In the genomic region with DNA sequence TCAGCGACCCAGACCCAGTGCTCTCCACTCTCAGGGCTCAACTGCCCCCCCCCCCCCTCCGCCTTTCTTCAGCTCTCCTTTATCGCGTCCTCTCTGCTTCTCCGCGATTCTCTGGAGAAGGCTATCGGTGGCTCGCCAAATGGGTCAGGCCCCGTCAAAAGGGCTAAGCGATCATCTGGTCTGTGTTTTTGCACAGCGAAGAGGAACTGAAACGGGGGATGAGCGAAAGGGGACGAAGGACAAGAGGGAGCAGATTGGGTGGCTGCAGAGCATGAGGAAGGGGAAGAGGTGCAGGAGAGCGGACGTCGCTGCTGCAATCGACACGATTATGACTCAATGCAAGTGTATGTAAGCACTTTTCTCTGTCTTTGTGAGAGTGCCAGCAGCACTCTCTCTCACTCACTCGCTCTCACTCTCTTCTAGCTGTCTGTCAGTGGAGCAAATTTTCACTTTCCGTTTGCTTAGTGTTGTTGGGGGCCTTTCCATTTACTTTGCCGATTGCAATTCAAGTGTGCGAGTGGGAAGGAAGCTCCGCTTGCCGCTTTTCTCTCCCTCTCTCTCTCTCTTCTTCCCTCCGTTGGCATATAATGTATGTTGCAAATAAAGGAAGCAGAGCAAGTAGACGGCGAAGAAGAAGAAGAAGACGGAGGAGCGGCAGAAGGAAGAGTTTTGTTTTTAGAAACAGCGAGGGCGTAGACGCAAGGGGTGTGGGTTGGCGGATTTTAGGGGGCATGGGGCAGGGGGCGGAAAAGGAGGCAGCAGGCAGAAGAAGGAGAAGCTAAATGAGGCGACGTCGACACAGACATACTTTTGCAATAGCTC, we compare ENCODE assay signal across 4 fruit fly cellular contexts.
TF ChIP-seq lines count a peak whose summit lies in the region.

No protein-coding gene starts in this region.

TF ChIP-seq in whole organism, embryonic, 481 proteins besides CTCF, POLR2A, EP300 and RAD21 (continued from another document):
- 0 out of 3 replicates have a peak, but pooled peaks have one; percentile 32 for TF ChIP-seq sr (GFP tag; IDR thresholded peaks at IDR 0.05; lab: Robert Waterston, UW)
- no peak for TF ChIP-seq sug (tag; optimal IDR thresholded peaks at IDR 0.05; lab: Kevin White, UChicago)
- no peak for TF ChIP-seq Xrp1 (GFP tag; IDR thresholded peaks at IDR 0.05; lab: Robert Waterston, UW)
- peak; percentile 76 for TF ChIP-seq cg (GFP tag; optimal IDR thresholded peaks at IDR 0.05; lab: Kevin White, UChicago)
- TF ChIP-seq nerfin-2 (GFP tag; IDR thresholded peaks at IDR 0.05; lab: Robert Waterston, UW; ENCODE audit: partially characterized antibody): 0 out of 2 replicates have a peak, but pooled peaks have one; percentile 20
- 0 out of 4 replicates have a peak, but pooled peaks have one; percentile 24 for TF ChIP-seq chinmo (GFP tag; IDR thresholded peaks at IDR 0.05; lab: Robert Waterston, UW; ENCODE audit: partially characterized antibody)
- TF ChIP-seq zen2 (GFP tag; IDR thresholded peaks at IDR 0.05; lab: Robert Waterston, UW; ENCODE audit: partially characterized antibody): 0 out of 3 replicates have a peak, but pooled peaks have one; percentile 11
- no peak for TF ChIP-seq dmrt99B (tag; optimal IDR thresholded peaks at IDR 0.05; lab: Kevin White, UChicago)
- peak; percentile 77 for TF ChIP-seq z (GFP tag; IDR thresholded peaks at IDR 0.05; lab: Robert Waterston, UW)
- TF ChIP-seq CG18476 (GFP tag; optimal IDR thresholded peaks at IDR 0.05; lab: Kevin White, UChicago): no peak
- peak; percentile 71 for TF ChIP-seq crol (GFP tag; IDR thresholded peaks at IDR 0.05; lab: Robert Waterston, UW)
- peak; percentile 25; the same call in 1 of the 2 replicates for TF ChIP-seq Drgx (GFP tag; IDR thresholded peaks at IDR 0.05; lab: Robert Waterston, UW)
- TF ChIP-seq Trl (optimal IDR thresholded peaks at IDR 0.05; lab: Kevin White, UChicago): peak; percentile 67 to 86
- TF ChIP-seq Trl (GFP tag; optimal IDR thresholded peaks at IDR 0.05; lab: Kevin White, UChicago): no peak
- TF ChIP-seq CG3281 (GFP tag; optimal IDR thresholded peaks at IDR 0.05; lab: Kevin White, UChicago): no peak
- TF ChIP-seq Ets65A (GFP tag; lab: Kevin White, UChicago): peak; percentile 90

TF ChIP-seq in whole organism, prepupa, 60 proteins besides CTCF, POLR2A, EP300 and RAD21 (continued from another document):
- TF ChIP-seq CG8119 (GFP tag; IDR thresholded peaks at IDR 0.05; lab: Robert Waterston, UW): peak; percentile 11; the same call in 1 of the 3 replicates
- peak; percentile 4; the same call in 1 of the 3 replicates for TF ChIP-seq CG6163 (GFP tag; IDR thresholded peaks at IDR 0.05; lab: Robert Waterston, UW)
- TF ChIP-seq Met (GFP tag; optimal IDR thresholded peaks at IDR 0.05; lab: Kevin White, UChicago): peak; percentile 38
- peak in 1 of 2 experiments; percentile 9 for TF ChIP-seq salr (GFP tag; optimal IDR thresholded peaks at IDR 0.05; lab: Kevin White, UChicago)
- peak; percentile 95 for TF ChIP-seq vri (GFP tag; optimal IDR thresholded peaks at IDR 0.05; lab: Kevin White, UChicago)
- TF ChIP-seq CG10631 (GFP tag; optimal IDR thresholded peaks at IDR 0.05; lab: Kevin White, UChicago): no peak
- peak; percentile 63 for TF ChIP-seq Eip78C (GFP tag; lab: Kevin White, UChicago)
- TF ChIP-seq fkh (GFP tag; optimal IDR thresholded peaks at IDR 0.05; lab: Kevin White, UChicago): peak; percentile 6
- peak; percentile 50 for TF ChIP-seq CG11762 (GFP tag; optimal IDR thresholded peaks at IDR 0.05; lab: Kevin White, UChicago; ENCODE audit: insufficient read depth)
- TF ChIP-seq ss (GFP tag; optimal IDR thresholded peaks at IDR 0.05; lab: Kevin White, UChicago): peak; percentile 7 to 17
- TF ChIP-seq topi (GFP tag; optimal IDR thresholded peaks at IDR 0.05; lab: Kevin White, UChicago): peak; percentile 35

TF ChIP-seq in whole organism, pupa, 21 proteins besides CTCF, POLR2A, EP300 and RAD21 (continued from another document):
- TF ChIP-seq gl (tag; optimal IDR thresholded peaks at IDR 0.05; lab: Kevin White, UChicago): no peak
- peak; percentile 64 for TF ChIP-seq Snoo (tag; optimal IDR thresholded peaks at IDR 0.05; lab: Kevin White, UChicago)

TF ChIP-seq in whole organism, wandering third instar larva, 38 proteins besides CTCF, POLR2A, EP300 and RAD21 (continued from another document):
- TF ChIP-seq h (GFP tag; optimal IDR thresholded peaks at IDR 0.05; lab: Kevin White, UChicago): peak; percentile 86
- no peak for TF ChIP-seq sv (GFP tag; optimal IDR thresholded peaks at IDR 0.05; lab: Kevin White, UChicago)
- peak; percentile 5 for TF ChIP-seq CG32264 (GFP tag; optimal IDR thresholded peaks at IDR 0.05; lab: Kevin White, UChicago)
- TF ChIP-seq Jra (GFP tag; optimal IDR thresholded peaks at IDR 0.05; lab: Kevin White, UChicago): peak; percentile 96
- TF ChIP-seq Hr78 (GFP tag; optimal IDR thresholded peaks at IDR 0.05; lab: Kevin White, UChicago): no peak
- peak; percentile 79 for TF ChIP-seq br (GFP tag; optimal IDR thresholded peaks at IDR 0.05; lab: Kevin White, UChicago)
- TF ChIP-seq dsf (GFP tag; optimal IDR thresholded peaks at IDR 0.05; lab: Kevin White, UChicago; ENCODE audit: borderline replicate concordance): no peak
- peak; percentile 52 for TF ChIP-seq Hr83 (GFP tag; optimal IDR thresholded peaks at IDR 0.05; lab: Kevin White, UChicago; ENCODE audit: poor library complexity, severe bottlenecking)
